Worm (Caenorhabditis elegans) whole organism, midembryonic: ENCODE data around the gene ccpp-6.

ENCODE experiments used
- cog-1 ChIP-seq: sonication (generic microtip); optimal IDR thresholded peaks from 2 replicates; lab custom pipeline; 2016; ENCODE audit warnings: missing genetic modification characterization, missing compliant biosample characterization
- flt-1 ChIP-seq: fragments of 200-800 bp; sonication (Bioruptor generic); IDR thresholded peaks from 2 replicates; pipeline ENCODE4 v1.3.6; 2022; ENCODE audit warnings: missing genetic modification characterization, missing compliant biosample characterization
- klf-2 ChIP-seq: fragments of 200-800 bp; sonication (Bioruptor generic); conservative IDR thresholded peaks from 2 replicates; pipeline ENCODE4 v1.3.6; 2022; ENCODE audit warnings: missing genetic modification reagents, missing genetic modification characterization, missing compliant biosample characterization
- tab-1 ChIP-seq: fragments of 200-800 bp; sonication (Bioruptor generic); IDR thresholded peaks from 2 replicates; pipeline ENCODE4 v1.3.6; 2022; ENCODE audit warnings: missing genetic modification characterization, missing compliant biosample characterization
- ztf-23 ChIP-seq: fragments of 200-800 bp; sonication (Bioruptor generic); IDR thresholded peaks from 2 replicates; pipeline ENCODE4 v1.3.6; 2022; ENCODE audit warnings: missing genetic modification reagents, missing genetic modification characterization, missing compliant biosample characterization
- ztf-29 ChIP-seq: fragments of 200-800 bp; sonication (Bioruptor generic); IDR thresholded peaks from 2 replicates; pipeline ENCODE4 v1.3.6; 2022; ENCODE audit warnings: missing genetic modification reagents, missing genetic modification characterization, missing compliant biosample characterization

DNA sequence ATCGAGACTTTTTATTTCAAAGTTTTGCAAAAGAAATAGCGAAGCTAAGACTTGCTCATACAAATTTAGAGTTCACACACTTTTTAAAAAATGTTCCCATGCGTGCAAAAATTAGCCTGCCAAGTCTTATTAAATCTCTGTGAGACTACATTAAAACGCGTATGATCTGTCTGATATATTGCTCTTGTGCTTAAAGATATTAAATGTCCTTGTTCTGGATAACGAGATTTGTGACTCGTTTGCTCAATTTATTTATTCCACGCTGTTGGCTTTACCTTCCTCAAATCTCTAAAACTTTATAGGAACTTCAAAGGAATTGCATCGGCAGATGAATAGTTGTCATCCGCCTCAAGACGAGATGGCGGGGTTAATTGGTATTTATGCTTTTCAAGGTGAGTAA, 31.7 kb downstream of the ccpp-6 start, which contains the start of gene srg-69:
- TF ChIP-seq flt-1 (GFP tag; lab: Robert Waterston, UW), result no peak
- TF ChIP-seq klf-2 (GFP tag; lab: Robert Waterston, UW), result no peak
- no peak for TF ChIP-seq tab-1 (GFP tag; lab: Robert Waterston, UW)
- TF ChIP-seq ztf-29 (GFP tag; lab: Robert Waterston, UW), result no peak
- no peak for TF ChIP-seq cog-1 (tag; lab: Kevin White, UChicago)
- no peak for TF ChIP-seq ztf-23 (GFP tag; lab: Robert Waterston, UW)
